Fruit fly (Drosophila melanogaster): ENCODE results near the gene pigeon.

Gene pigeon

DNA sequence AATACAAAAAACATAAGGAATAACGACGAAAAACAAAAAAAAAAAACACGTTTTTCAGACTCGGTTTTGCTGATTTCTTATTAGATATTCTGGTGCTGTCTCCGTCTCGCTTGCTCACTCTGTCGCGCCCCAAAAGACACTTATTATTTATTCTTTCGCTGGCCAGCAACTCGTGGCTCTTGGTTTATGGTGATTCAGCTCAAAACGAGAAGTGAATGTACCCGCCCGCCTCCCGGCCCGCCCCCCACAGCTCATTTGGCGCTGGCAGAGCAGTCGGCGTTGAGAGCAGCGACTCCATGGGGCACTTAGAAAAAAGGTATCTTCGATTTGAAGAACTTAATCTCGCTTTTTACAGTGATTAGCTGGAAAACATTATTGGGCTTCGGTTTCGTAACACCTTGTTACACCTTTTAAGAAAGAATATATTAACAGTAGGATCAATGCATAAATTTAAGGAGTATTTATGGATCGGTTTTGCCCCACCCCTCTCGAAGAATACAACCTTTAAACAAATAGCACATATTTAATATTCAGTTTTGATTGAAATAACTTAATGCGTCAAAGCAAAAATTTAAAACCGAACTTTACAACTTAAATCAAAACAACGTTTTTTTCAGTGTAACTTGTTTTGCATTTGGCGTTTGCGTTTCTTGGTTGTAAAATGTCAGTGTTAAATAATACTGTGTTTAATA lies 44.3 kb upstream of the pigeon start (continued):
- TF ChIP-seq CG15601 (tag; optimal IDR thresholded peaks at IDR 0.05): peak; percentile 74
- no peak for TF ChIP-seq CG14965 (GFP tag; optimal IDR thresholded peaks at IDR 0.05; ENCODE audit: borderline replicate concordance)
- TF ChIP-seq ro (GFP tag; IDR thresholded peaks at IDR 0.05): no peak
- peak; percentile 57 for TF ChIP-seq luna (GFP tag; optimal IDR thresholded peaks at IDR 0.05)
- TF ChIP-seq btn (GFP tag; optimal IDR thresholded peaks at IDR 0.05): no peak
- peak; percentile 79 for TF ChIP-seq HHEX (GFP tag; optimal IDR thresholded peaks at IDR 0.05)
- peak; percentile 32; the same call in 1 of the 3 replicates for TF ChIP-seq B-H1 (GFP tag; IDR thresholded peaks at IDR 0.05)
- TF ChIP-seq sc (optimal IDR thresholded peaks at IDR 0.05): no peak
- peak; percentile 55 for TF ChIP-seq sc (GFP tag; optimal IDR thresholded peaks at IDR 0.05)
- TF ChIP-seq Bteb2 (GFP tag; optimal IDR thresholded peaks at IDR 0.05): peak; percentile 78
- no peak for TF ChIP-seq CG11560 (tag; IDR thresholded peaks at IDR 0.05)
- no peak for TF ChIP-seq Trl (optimal IDR thresholded peaks at IDR 0.05)
- peak; percentile 81 for TF ChIP-seq Trl (GFP tag; optimal IDR thresholded peaks at IDR 0.05)
- TF ChIP-seq CG10543 (GFP tag; optimal IDR thresholded peaks at IDR 0.05): peak; percentile 59
- TF ChIP-seq Gsc (GFP tag; IDR thresholded peaks at IDR 0.05): no peak
- peak; percentile 51 for TF ChIP-seq sima (GFP tag; optimal IDR thresholded peaks at IDR 0.05)
- peak; percentile 77 for TF ChIP-seq CG15269 (tag; optimal IDR thresholded peaks at IDR 0.05)
- TF ChIP-seq CG6791 (GFP tag; IDR thresholded peaks at IDR 0.05; ENCODE audit: partially characterized antibody): no peak
- TF ChIP-seq Opbp (GFP tag; IDR thresholded peaks at IDR 0.05; ENCODE audit: partially characterized antibody): no peak
- TF ChIP-seq sug (tag; optimal IDR thresholded peaks at IDR 0.05): peak; percentile 67
- TF ChIP-seq pita (GFP tag; optimal IDR thresholded peaks at IDR 0.05): no peak
- TF ChIP-seq dimm (GFP tag; IDR thresholded peaks at IDR 0.05): no peak
- TF ChIP-seq CG1647 (GFP tag; optimal IDR thresholded peaks at IDR 0.05): peak; percentile 68
- TF ChIP-seq fd3F (GFP tag; optimal IDR thresholded peaks at IDR 0.05): peak; percentile 70
- peak; percentile 38; the same call in 2 of the 3 replicates for TF ChIP-seq tgo (GFP tag; IDR thresholded peaks at IDR 0.05)
- no peak for TF ChIP-seq CG4617 (GFP tag; optimal IDR thresholded peaks at IDR 0.05; ENCODE audit: borderline replicate concordance)
- peak; percentile 70 for TF ChIP-seq CG7786 (GFP tag; optimal IDR thresholded peaks at IDR 0.05)
- TF ChIP-seq lilli (GFP tag; optimal IDR thresholded peaks at IDR 0.05): peak; percentile 79
- TF ChIP-seq pnt (GFP tag; optimal IDR thresholded peaks at IDR 0.05): peak; percentile 63
- TF ChIP-seq CG3995 (GFP tag; optimal IDR thresholded peaks at IDR 0.05): peak; percentile 27
- peak; percentile 10 for TF ChIP-seq kay (GFP tag; optimal IDR thresholded peaks at IDR 0.05)
- no peak for TF ChIP-seq tna (GFP tag; IDR thresholded peaks at IDR 0.05; ENCODE audit: partially characterized antibody)
- no peak for TF ChIP-seq da (GFP tag; optimal IDR thresholded peaks at IDR 0.05)
- TF ChIP-seq H15 (GFP tag; IDR thresholded peaks at IDR 0.05): no peak
- TF ChIP-seq D (optimal IDR thresholded peaks at IDR 0.05): no peak
- peak; percentile 64 for TF ChIP-seq D (GFP tag; optimal IDR thresholded peaks at IDR 0.05)
- no peak for TF ChIP-seq fru (optimal IDR thresholded peaks at IDR 0.05)
- TF ChIP-seq CG7963 (GFP tag; IDR thresholded peaks at IDR 0.05; ENCODE audit: partially characterized antibody): no peak
- no peak for TF ChIP-seq CG10321 (GFP tag; IDR thresholded peaks at IDR 0.05)
- TF ChIP-seq Oli (tag; optimal IDR thresholded peaks at IDR 0.05): peak; percentile 84
- peak; percentile 30; the same call in 1 of the 2 replicates for TF ChIP-seq sob (GFP tag; IDR thresholded peaks at IDR 0.05)
- peak; percentile 61 to 65 for TF ChIP-seq chif (GFP tag; optimal IDR thresholded peaks at IDR 0.05)
- TF ChIP-seq Doc2 (GFP tag; IDR thresholded peaks at IDR 0.05): no peak
- TF ChIP-seq exex (tag; optimal IDR thresholded peaks at IDR 0.05): peak; percentile 31
- peak; percentile 68 for TF ChIP-seq CG12155 (GFP tag; optimal IDR thresholded peaks at IDR 0.05)
- peak; percentile 54 for TF ChIP-seq ATbp (GFP tag; optimal IDR thresholded peaks at IDR 0.05)
- TF ChIP-seq gro (GFP tag; optimal IDR thresholded peaks at IDR 0.05): peak; percentile 83
- TF ChIP-seq CG31388 (GFP tag; optimal IDR thresholded peaks at IDR 0.05): peak; percentile 1
- peak; percentile 59 for TF ChIP-seq Nf-YB (GFP tag; optimal IDR thresholded peaks at IDR 0.05)
- no peak for TF ChIP-seq Sin3A (optimal IDR thresholded peaks at IDR 0.05)
- no peak for TF ChIP-seq hkb (optimal IDR thresholded peaks at IDR 0.05)
- 0 out of 2 replicates have a peak, but pooled peaks have one; percentile 39 for TF ChIP-seq hkb (GFP tag; IDR thresholded peaks at IDR 0.05)
